Fruit fly (Drosophila melanogaster) whole organism, wandering third instar larva: ENCODE measurements around the gene Irbp.

Experiments used
- Abd-B ChIP-seq: fragments of >200 bp; optimal IDR thresholded peaks from 2 replicates; lab custom pipeline; 2017; ENCODE audit warnings: missing biosample characterization, missing genetic modification characterization
- CG32264 ChIP-seq: fragments of 200-800 bp; sonication (Bioruptor generic); optimal IDR thresholded peaks from 2 replicates; lab custom pipeline; 2016; ENCODE audit warnings: missing biosample characterization, missing genetic modification characterization
- CG9705 ChIP-seq: fragments of 200-800 bp; sonication (Bioruptor generic); optimal IDR thresholded peaks from 2 replicates; lab custom pipeline; 2018; ENCODE audit warnings: missing biosample characterization, mild to moderate bottlenecking, missing genetic modification characterization
- CrebA ChIP-seq: fragments of 200-800 bp; sonication (Bioruptor generic); optimal IDR thresholded peaks from 2 replicates; lab custom pipeline; 2016; ENCODE audit warnings: missing biosample characterization, mild to moderate bottlenecking, missing genetic modification characterization, borderline replicate concordance
- Dif ChIP-seq: fragments of 200-275, 200-300 bp; sonication (Bioruptor generic); optimal IDR thresholded peaks from 2 replicates; lab custom pipeline; 2018; ENCODE audit warnings: missing biosample characterization, missing genetic modification characterization; ENCODE audit not compliant: partially characterized antibody
- GATAd ChIP-seq: sonication (Bioruptor generic); optimal IDR thresholded peaks from 2 replicates; lab custom pipeline; 2016; ENCODE audit warnings: missing biosample characterization, missing genetic modification characterization
- HLH106 ChIP-seq: fragments of 200-800 bp; optimal IDR thresholded peaks from 3 replicates; lab custom pipeline; 2019; ENCODE audit warnings: missing biosample characterization, mild to moderate bottlenecking, missing genetic modification characterization, moderate library complexity
- Hr78 ChIP-seq: fragments of >200 bp; optimal IDR thresholded peaks from 2 replicates; lab custom pipeline; 2017; ENCODE audit warnings: missing biosample characterization, missing genetic modification characterization
- Hr83 ChIP-seq: fragments of 200-300 bp; sonication (Bioruptor generic); optimal IDR thresholded peaks from 2 replicates; lab custom pipeline; 2016; ENCODE audit warnings: missing biosample characterization, mild to moderate bottlenecking, missing genetic modification characterization, moderate library complexity; ENCODE audit not compliant: poor library complexity, severe bottlenecking
- Jra ChIP-seq: sonication (Bioruptor generic); optimal IDR thresholded peaks from 2 replicates; lab custom pipeline; 2016; ENCODE audit warnings: missing biosample characterization, missing genetic modification characterization
- Mio ChIP-seq: sonication (Bioruptor generic); optimal IDR thresholded peaks from 2 replicates; lab custom pipeline; 2016; ENCODE audit warnings: missing biosample characterization, missing genetic modification characterization
- Myc ChIP-seq: fragments of >200 bp; optimal IDR thresholded peaks from 2 replicates; lab custom pipeline; 2017
- N ChIP-seq: fragments of >200 bp; optimal IDR thresholded peaks from 2 replicates; lab custom pipeline; 2018; ENCODE audit warnings: missing biosample characterization, missing external identifiers, missing genetic modification characterization
- OdsH ChIP-seq: fragments of 200-800 bp; sonication (Bioruptor generic); optimal IDR thresholded peaks from 2 replicates; lab custom pipeline; 2016; ENCODE audit warnings: missing biosample characterization, mild to moderate bottlenecking, missing genetic modification characterization
- Rel ChIP-seq, 2 experiments: fragments of 200-800 bp; sonication (Bioruptor generic) in 1 of 2; optimal IDR thresholded peaks; 2 replicates in 1 of 2; 3 replicates in 1 of 2; lab custom pipeline; 2016 to 2019; ENCODE audit warnings: mild to moderate bottlenecking in 2 of 2, missing biosample characterization in 2 of 2, missing genetic modification characterization in 2 of 2, moderate library complexity in 1 of 2
- Sp1 ChIP-seq: fragments of 200-800 bp; sonication (Bioruptor generic); optimal IDR thresholded peaks from 3 replicates; lab custom pipeline; 2019; ENCODE audit warnings: missing biosample characterization, mild to moderate bottlenecking, missing genetic modification characterization, moderate library complexity
- Vsx2 ChIP-seq: fragments of 200-300, 225-300 bp; sonication (Bioruptor generic); optimal IDR thresholded peaks from 2 replicates; lab custom pipeline; 2018; ENCODE audit warnings: missing biosample characterization, missing genetic modification characterization; ENCODE audit not compliant: partially characterized antibody
- br ChIP-seq: fragments of 200-800 bp; sonication (Bioruptor generic); optimal IDR thresholded peaks from 2 replicates; lab custom pipeline; 2016; ENCODE audit warnings: missing biosample characterization, missing genetic modification characterization
- dl ChIP-seq, 2 experiments: fragments of 175-275, 200-275 bp in 1 of 2; fragments of 200-275 bp in 1 of 2; sonication (Bioruptor generic); optimal IDR thresholded peaks; lab custom pipeline; 2018; ENCODE audit warnings: mild to moderate bottlenecking in 2 of 2, missing biosample characterization in 2 of 2, missing genetic modification characterization in 2 of 2, moderate library complexity in 2 of 2; ENCODE audit not compliant: partially characterized antibody in 2 of 2, insufficient read depth in 1 of 2
- dmrt93B ChIP-seq: fragments of 200-800 bp; sonication (Bioruptor generic); optimal IDR thresholded peaks from 2 replicates; lab custom pipeline; 2018; ENCODE audit warnings: missing biosample characterization, mild to moderate bottlenecking, missing genetic modification characterization
- ey ChIP-seq: fragments of 200-800 bp; sonication (Bioruptor generic); optimal IDR thresholded peaks from 2 replicates; lab custom pipeline; 2016; ENCODE audit warnings: missing biosample characterization, missing genetic modification characterization
- foxo ChIP-seq, 2 experiments: fragments of 200-800 bp; sonication (Bioruptor generic); optimal IDR thresholded peaks; 2 replicates in 1 of 2; 3 replicates in 1 of 2; lab custom pipeline; 2016 to 2017; ENCODE audit warnings: missing biosample characterization in 2 of 2, missing genetic modification characterization in 2 of 2
- fru ChIP-seq: fragments of 200-800 bp; sonication (Bioruptor generic); optimal IDR thresholded peaks from 3 replicates; lab custom pipeline; 2016; ENCODE audit warnings: missing biosample characterization, mild to moderate bottlenecking, missing genetic modification characterization
- h ChIP-seq: fragments of 200-800 bp; sonication (Bioruptor generic); optimal IDR thresholded peaks from 3 replicates; lab custom pipeline; 2016; ENCODE audit warnings: missing biosample characterization, mild to moderate bottlenecking, missing genetic modification characterization
- jim ChIP-seq: fragments of 175-275, 200-325 bp; sonication (Bioruptor generic); optimal IDR thresholded peaks from 2 replicates; lab custom pipeline; 2016; ENCODE audit warnings: missing biosample characterization, mild to moderate bottlenecking, missing genetic modification characterization
- lola ChIP-seq: fragments of >200 bp; optimal IDR thresholded peaks from 2 replicates; lab custom pipeline; 2017; ENCODE audit warnings: missing biosample characterization, missing genetic modification characterization
- pan ChIP-seq: fragments of >200 bp; optimal IDR thresholded peaks from 2 replicates; lab custom pipeline; 2017
- psq ChIP-seq: fragments of 200-800 bp; sonication (Bioruptor generic); optimal IDR thresholded peaks from 3 replicates; lab custom pipeline; 2017; ENCODE audit warnings: missing biosample characterization, mild to moderate bottlenecking, missing genetic modification characterization, moderate library complexity
- rgr ChIP-seq: fragments of 200-800 bp; sonication (Bioruptor generic); optimal IDR thresholded peaks from 3 replicates; lab custom pipeline; 2016; ENCODE audit warnings: missing biosample characterization, mild to moderate bottlenecking, missing genetic modification characterization
- sage ChIP-seq: fragments of 200-800 bp; sonication (Bioruptor generic); optimal IDR thresholded peaks from 2 replicates; lab custom pipeline; 2016; ENCODE audit warnings: missing biosample characterization, mild to moderate bottlenecking, missing genetic modification characterization
- sv ChIP-seq: fragments of 200-800 bp; sonication (Bioruptor generic); optimal IDR thresholded peaks from 3 replicates; lab custom pipeline; 2016; ENCODE audit warnings: missing biosample characterization, missing genetic modification characterization
- tai ChIP-seq: sonication (Bioruptor generic); optimal IDR thresholded peaks from 2 replicates; lab custom pipeline; 2016; ENCODE audit warnings: missing biosample characterization, missing genetic modification characterization
- usp ChIP-seq: fragments of >200 bp; optimal IDR thresholded peaks from 2 replicates; lab custom pipeline; 2017; ENCODE audit warnings: missing biosample characterization, missing genetic modification characterization
- woc ChIP-seq: sonication (Bioruptor generic); optimal IDR thresholded peaks from 2 replicates; lab custom pipeline; 2016; ENCODE audit warnings: missing biosample characterization, mild to moderate bottlenecking, missing genetic modification characterization

Irbp gene

dm6 chr3R:11418568-11418967, 8.7 kb downstream of the Irbp start, which contains the start of the genes bumpel and CG45676:
Gene bumpel (minus strand): TSS chr3R:11418668.
Gene CG45676 (plus strand): TSS chr3R:11418885.
- TF ChIP-seq CrebA (GFP tag; lab: Kevin White, UChicago) (no peak), Abd-B (GFP tag; lab: Kevin White, UChicago) (no peak), ey (GFP tag; lab: Kevin White, UChicago) (no peak), jim (GFP tag; lab: Kevin White, UChicago) (no peak), sage (GFP tag; lab: Kevin White, UChicago) (no peak), rgr (GFP tag; lab: Kevin White, UChicago) (no peak), OdsH (GFP tag; lab: Kevin White, UChicago) (no peak), tai (GFP tag; lab: Kevin White, UChicago) (no peak), Rel (GFP tag; optimal IDR thresholded peaks at IDR 0.05; lab: Kevin White, UChicago) (no peak), Rel (tag; optimal IDR thresholded peaks at IDR 0.05; lab: Kevin White, UChicago) (no peak), foxo (GFP tag; optimal IDR thresholded peaks at IDR 0.05; lab: Kevin White, UChicago) (no peak), pan (lab: Kevin White, UChicago) (no peak), N (GFP tag; lab: Kevin White, UChicago) (no peak), Myc (no peak), lola (GFP tag; lab: Kevin White, UChicago) (no peak), Hr78 (GFP tag; lab: Kevin White, UChicago) (no peak), fru (GFP tag; lab: Kevin White, UChicago) (no peak), sv (GFP tag; lab: Kevin White, UChicago) (no peak), dl (GFP tag; optimal IDR thresholded peaks at IDR 0.05; lab: Kevin White, UChicago; ENCODE audit: insufficient read depth in 1 of 2, partially characterized antibody in 2 of 2) (no peak)

DNA sequence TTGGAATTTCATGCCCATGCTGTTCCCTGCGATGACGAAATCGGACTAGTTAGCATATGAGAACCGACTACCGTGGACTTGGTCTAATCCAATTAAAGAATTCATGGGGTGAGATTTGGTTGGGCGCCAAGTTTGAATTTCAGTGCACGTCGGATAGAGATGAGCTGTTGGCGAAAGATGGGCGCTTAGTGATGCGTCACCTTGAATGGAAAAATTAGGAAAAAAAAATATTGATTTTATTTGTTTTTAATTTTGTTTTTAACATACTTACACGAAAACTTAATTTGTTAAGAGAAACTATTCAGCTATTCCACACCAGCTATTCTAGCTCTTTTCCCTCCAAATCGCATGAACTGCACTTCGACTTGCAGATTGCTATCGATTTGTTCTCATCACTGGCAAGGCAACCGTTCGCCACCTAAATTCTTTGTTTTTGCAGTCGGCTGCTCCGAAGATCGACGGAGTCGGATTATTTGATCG, 11.8 kb downstream of the Irbp start, which contains the start of the genes ninaG and Sptz:
Gene ninaG, minus strand, starts transcription at position 51 of the 480 bp plus-strand sequence.
Gene Sptz, plus strand, starts transcription at position 450 of the 480 bp plus-strand sequence.
- peak; percentile 95 for TF ChIP-seq br (GFP tag; lab: Kevin White, UChicago)
- TF ChIP-seq Vsx2 (GFP tag; lab: Kevin White, UChicago), result no peak
- TF ChIP-seq Myc, result peak; percentile 98
- TF ChIP-seq HLH106, result peak; percentile 93
- peak; percentile 96 for TF ChIP-seq ey (GFP tag; lab: Kevin White, UChicago)
- TF ChIP-seq sv (GFP tag; lab: Kevin White, UChicago), result peak; percentile 96
- TF ChIP-seq OdsH (GFP tag; lab: Kevin White, UChicago), result peak; percentile 93
- peak; percentile 89 for TF ChIP-seq Sp1 (GFP tag; lab: Kevin White, UChicago)
- TF ChIP-seq CrebA (GFP tag; lab: Kevin White, UChicago), result no peak
- TF ChIP-seq fru (GFP tag; lab: Kevin White, UChicago), result peak; percentile 95
- peak; percentile 96 for TF ChIP-seq h (GFP tag; lab: Kevin White, UChicago)
- TF ChIP-seq jim (GFP tag; lab: Kevin White, UChicago), result no peak
- TF ChIP-seq dmrt93B, result peak; percentile 93
- no peak for TF ChIP-seq Dif (GFP tag; lab: Kevin White, UChicago)
- TF ChIP-seq woc (GFP tag; lab: Kevin White, UChicago), result peak; percentile 96
- TF ChIP-seq CG32264, result peak; percentile 66
- peak; percentile 78 for TF ChIP-seq CG9705 (GFP tag; lab: Kevin White, UChicago)
- TF ChIP-seq Mio (GFP tag; lab: Kevin White, UChicago), result peak; percentile 72
- TF ChIP-seq psq (GFP tag; lab: Kevin White, UChicago), result peak; percentile 86
- no peak for TF ChIP-seq N (GFP tag; lab: Kevin White, UChicago)
- no peak for TF ChIP-seq Hr78 (GFP tag; lab: Kevin White, UChicago)
- peak; percentile 76 for TF ChIP-seq GATAd
- TF ChIP-seq rgr (GFP tag; lab: Kevin White, UChicago), result peak; percentile 95
- TF ChIP-seq foxo (GFP tag; optimal IDR thresholded peaks at IDR 0.05; lab: Kevin White, UChicago), result peak; percentile 25 to 97
- no peak for TF ChIP-seq lola (GFP tag; lab: Kevin White, UChicago)
- peak; percentile 71 for TF ChIP-seq Hr83

DNA sequence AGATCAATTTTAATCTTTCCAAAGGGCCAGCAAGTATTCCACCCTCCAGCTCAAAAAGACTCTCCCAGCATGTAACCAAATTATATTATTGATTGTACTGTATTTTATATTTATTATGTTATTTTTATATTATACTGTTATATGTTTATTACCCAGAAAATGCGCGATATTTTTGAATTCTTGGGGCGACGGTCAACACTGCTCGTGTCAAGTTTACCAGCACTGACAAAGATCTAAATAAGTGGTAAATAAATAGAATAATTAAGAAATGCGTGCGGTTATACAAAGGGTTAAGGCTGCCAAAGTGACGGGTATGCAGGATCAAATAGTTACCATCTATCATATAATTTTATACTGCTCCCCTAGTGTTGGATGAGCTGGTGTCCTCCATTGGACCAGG, 20.0 kb downstream of the Irbp start, which contains the start of gene Dtd:
Gene Dtd, plus strand, starts transcription at position 248 of the 400 bp plus-strand sequence.
- TF ChIP-seq GATAd, result no peak
- no peak for TF ChIP-seq Vsx2 (GFP tag; lab: Kevin White, UChicago)
- no peak for TF ChIP-seq Abd-B (GFP tag; lab: Kevin White, UChicago)
- no peak for TF ChIP-seq Sp1 (GFP tag; lab: Kevin White, UChicago)
- no peak for TF ChIP-seq CrebA (GFP tag; lab: Kevin White, UChicago)
- TF ChIP-seq h (GFP tag; lab: Kevin White, UChicago), result no peak
- TF ChIP-seq Jra, result no peak
- TF ChIP-seq Myc, result no peak
- TF ChIP-seq sage (GFP tag; lab: Kevin White, UChicago), result no peak
- TF ChIP-seq usp (GFP tag; lab: Kevin White, UChicago), result no peak
